Fruit fly (Drosophila melanogaster) whole organism, embryonic: ENCODE measurements around the gene CG18788.

Source experiments
- Atf6 ChIP-seq: fragments of 200-800 bp; sonication (Bioruptor generic); IDR thresholded peaks from 2 replicates; pipeline ENCODE4 v1.3.6; 2022; ENCODE audit warnings: missing biosample characterization, missing genetic modification characterization
- CG10267 ChIP-seq: fragments of 200-800 bp; sonication (Bioruptor generic); optimal IDR thresholded peaks from 2 replicates; lab custom pipeline; 2018; ENCODE audit warnings: missing biosample characterization, mild to moderate bottlenecking, missing genetic modification characterization, moderate library complexity
- CG10979 ChIP-seq: fragments of 200-800 bp; sonication (Bioruptor generic); optimal IDR thresholded peaks from 2 replicates; lab custom pipeline; 2018; ENCODE audit warnings: missing biosample characterization, mild to moderate bottlenecking, missing genetic modification characterization, moderate library complexity
- CG12155 ChIP-seq: fragments of 200-800 bp; sonication (Bioruptor generic); optimal IDR thresholded peaks from 3 replicates; lab custom pipeline; 2016; ENCODE audit warnings: missing biosample characterization, missing genetic modification characterization
- CG12391 ChIP-seq: fragments of 200-800 bp; sonication (Bioruptor generic); optimal IDR thresholded peaks from 3 replicates; lab custom pipeline; 2018; ENCODE audit warnings: missing biosample characterization, mild to moderate bottlenecking, missing genetic modification characterization, moderate library complexity
- CG14860 ChIP-seq: fragments of 200-800 bp; sonication (Bioruptor generic); IDR thresholded peaks from 3 replicates; pipeline ENCODE4 v1.3.6; 2022; ENCODE audit warnings: missing biosample characterization, missing genetic modification characterization; ENCODE audit not compliant: partially characterized antibody
- CG15514 ChIP-seq: fragments of 200-800 bp; sonication (Bioruptor generic); optimal IDR thresholded peaks from 3 replicates; lab custom pipeline; 2017; ENCODE audit warnings: missing biosample characterization, missing genetic modification characterization, mild to moderate bottlenecking, moderate library complexity, missing genetic modification reagents
- CG1602 ChIP-seq: fragments of 200-800 bp; sonication (Bioruptor generic); optimal IDR thresholded peaks from 3 replicates; lab custom pipeline; 2016; ENCODE audit warnings: missing biosample characterization, missing genetic modification characterization
- CG17361 ChIP-seq: fragments of 200-800 bp; sonication (Bioruptor generic); IDR thresholded peaks from 3 replicates; pipeline ENCODE4 v1.3.6; 2022; ENCODE audit warnings: missing biosample characterization, missing genetic modification characterization
- CG17612 ChIP-seq: fragments of 200-800 bp; sonication (Bioruptor generic); IDR thresholded peaks from 2 replicates; pipeline ENCODE4 v1.3.6; 2022; ENCODE audit warnings: missing biosample characterization, missing genetic modification characterization
- CG17829 ChIP-seq: fragments of 200-800 bp; optimal IDR thresholded peaks from 2 replicates; lab custom pipeline; 2019; ENCODE audit warnings: missing biosample characterization, mild to moderate bottlenecking, missing genetic modification characterization, moderate library complexity
- CG18764 ChIP-seq: fragments of 200-800 bp; sonication (Bioruptor generic); optimal IDR thresholded peaks from 3 replicates; lab custom pipeline; 2016; ENCODE audit warnings: missing biosample characterization, missing genetic modification characterization
- CG2875 ChIP-seq: fragments of 200-800 bp; sonication (Bioruptor generic); optimal IDR thresholded peaks from 2 replicates; lab custom pipeline; 2017; ENCODE audit warnings: missing biosample characterization, mild to moderate bottlenecking, missing genetic modification characterization, missing genetic modification reagents
- CG4424 ChIP-seq: fragments of 200-800 bp; sonication (Bioruptor generic); optimal IDR thresholded peaks from 3 replicates; lab custom pipeline; 2016; ENCODE audit warnings: missing biosample characterization, missing genetic modification characterization
- CG4707 ChIP-seq: fragments of 200-800 bp; sonication (Bioruptor generic); optimal IDR thresholded peaks from 2 replicates; lab custom pipeline; 2018; ENCODE audit warnings: missing biosample characterization, mild to moderate bottlenecking, missing genetic modification characterization, moderate library complexity
- CG6791 ChIP-seq: fragments of 200-800 bp; sonication (Bioruptor generic); IDR thresholded peaks from 3 replicates; pipeline ENCODE4 v1.3.6; 2022; ENCODE audit warnings: missing biosample characterization, missing genetic modification characterization; ENCODE audit not compliant: partially characterized antibody
- CG8290 ChIP-seq, 3 experiments: fragments of 200-800 bp; sonication (Bioruptor generic); optimal IDR thresholded peaks; 2 replicates each; lab custom pipeline; 2016 to 2019; ENCODE audit warnings: missing biosample characterization in 3 of 3, missing genetic modification characterization in 3 of 3, mild to moderate bottlenecking in 2 of 3, moderate library complexity in 1 of 3
- CG8388 ChIP-seq: fragments of 200-800 bp; sonication (Bioruptor generic); optimal IDR thresholded peaks from 2 replicates; lab custom pipeline; 2019; ENCODE audit warnings: missing biosample characterization, mild to moderate bottlenecking, missing genetic modification characterization, moderate library complexity
- CG9932 ChIP-seq: fragments of 200-800 bp; sonication (Bioruptor generic); IDR thresholded peaks from 2 replicates; pipeline ENCODE4 v1.3.6; 2022; ENCODE audit warnings: missing biosample characterization, missing genetic modification characterization
- D ChIP-seq, 2 experiments: fragments of 200-800 bp in 1 of 2; fragments of >200 bp in 1 of 2; sonication (Bioruptor generic) in 1 of 2; optimal IDR thresholded peaks; 2 replicates in 1 of 2; 3 replicates in 1 of 2; lab custom pipeline; 2017; ENCODE audit warnings: mild to moderate bottlenecking in 1 of 2, missing biosample characterization in 1 of 2, missing genetic modification characterization in 1 of 2, missing genetic modification reagents in 1 of 2
- Dip2 ChIP-seq: fragments of 200-800 bp; sonication (Bioruptor generic); IDR thresholded peaks from 2 replicates; pipeline ENCODE4 v1.3.6; 2022; ENCODE audit warnings: missing biosample characterization, missing genetic modification characterization
- Dp ChIP-seq: fragments of 200-800 bp; sonication (Bioruptor generic); optimal IDR thresholded peaks from 2 replicates; lab custom pipeline; 2018; ENCODE audit warnings: missing biosample characterization, mild to moderate bottlenecking, missing genetic modification characterization, moderate library complexity
- Dref ChIP-seq: fragments of 200-800 bp; sonication (Bioruptor generic); IDR thresholded peaks from 2 replicates; pipeline ENCODE4 v1.3.6; 2022; ENCODE audit warnings: missing biosample characterization, missing genetic modification characterization
- E2f2 ChIP-seq: fragments of 200-800 bp; sonication (Bioruptor generic); IDR thresholded peaks from 2 replicates; pipeline ENCODE4 v1.3.6; 2022; ENCODE audit warnings: missing biosample characterization, missing genetic modification characterization
- Elba2 ChIP-seq: fragments of 200-800 bp; sonication (Bioruptor generic); optimal IDR thresholded peaks from 3 replicates; lab custom pipeline; 2016; ENCODE audit warnings: missing biosample characterization, missing genetic modification characterization
- Fer1 ChIP-seq: fragments of 200-800 bp; sonication (Bioruptor generic); optimal IDR thresholded peaks from 2 replicates; lab custom pipeline; 2017; ENCODE audit warnings: missing biosample characterization, mild to moderate bottlenecking, missing genetic modification characterization
- Hsf ChIP-seq: fragments of 200-800 bp; sonication (Bioruptor generic); optimal IDR thresholded peaks from 3 replicates; lab custom pipeline; 2016; ENCODE audit warnings: missing biosample characterization, missing genetic modification characterization
- MBD-R2 ChIP-seq: fragments of 200-800 bp; sonication (Bioruptor generic); IDR thresholded peaks from 2 replicates; pipeline ENCODE4 v1.3.6; 2022; ENCODE audit warnings: missing biosample characterization, missing genetic modification characterization
- Myb ChIP-seq: fragments of 200-800 bp; sonication (Bioruptor generic); optimal IDR thresholded peaks from 2 replicates; lab custom pipeline; 2016; ENCODE audit warnings: missing biosample characterization, missing genetic modification characterization
- Oli ChIP-seq: fragments of 200-800 bp; sonication (Bioruptor generic); optimal IDR thresholded peaks from 2 replicates; lab custom pipeline; 2018; ENCODE audit warnings: missing biosample characterization, mild to moderate bottlenecking, missing genetic modification characterization, moderate library complexity
- Rfx ChIP-seq: fragments of 200-800 bp; sonication (Bioruptor generic); IDR thresholded peaks from 2 replicates; pipeline ENCODE4 v1.3.6; 2022; ENCODE audit warnings: missing biosample characterization, missing genetic modification characterization
- Sry-β ChIP-seq: fragments of 200-800 bp; sonication (Bioruptor generic); optimal IDR thresholded peaks from 2 replicates; lab custom pipeline; 2018; ENCODE audit warnings: missing biosample characterization, mild to moderate bottlenecking, missing genetic modification characterization, moderate library complexity
- Trl ChIP-seq, 3 experiments: fragments of >200 bp in 2 of 3; fragments of 200-800 bp in 1 of 3; sonication (Bioruptor generic) in 1 of 3; optimal IDR thresholded peaks; 2 replicates in 1 of 3; 3 replicates in 2 of 3; lab custom pipeline; 2016 to 2017; ENCODE audit warnings: missing biosample characterization in 1 of 3, missing genetic modification characterization in 1 of 3
- Xbp1 ChIP-seq: fragments of 200-800 bp; sonication (Bioruptor generic); optimal IDR thresholded peaks from 3 replicates; lab custom pipeline; 2016; ENCODE audit warnings: missing biosample characterization, mild to moderate bottlenecking, missing genetic modification characterization
- az2 ChIP-seq: fragments of 200-800 bp; sonication (Bioruptor generic); optimal IDR thresholded peaks from 3 replicates; lab custom pipeline; 2016; ENCODE audit warnings: missing biosample characterization, missing genetic modification characterization
- bigmax ChIP-seq: fragments of 200-800 bp; sonication (Bioruptor generic); optimal IDR thresholded peaks from 2 replicates; lab custom pipeline; 2018; ENCODE audit warnings: missing biosample characterization, mild to moderate bottlenecking, missing genetic modification characterization
- crc ChIP-seq: fragments of 200-800 bp; sonication (Bioruptor generic); optimal IDR thresholded peaks from 2 replicates; lab custom pipeline; 2016; ENCODE audit warnings: missing biosample characterization, missing genetic modification characterization
- dpn ChIP-seq, 2 experiments: fragments of 200-800 bp; sonication (Bioruptor generic); optimal IDR thresholded peaks; 3 replicates each; lab custom pipeline; 2016; ENCODE audit warnings: missing biosample characterization in 2 of 2, missing genetic modification characterization in 2 of 2
- gcm ChIP-seq: fragments of 200-800 bp; sonication (Bioruptor generic); optimal IDR thresholded peaks from 2 replicates; lab custom pipeline; 2019; ENCODE audit warnings: missing biosample characterization, mild to moderate bottlenecking, missing genetic modification characterization, moderate library complexity
- grau ChIP-seq: fragments of 200-800 bp; optimal IDR thresholded peaks from 3 replicates; lab custom pipeline; 2019; ENCODE audit warnings: missing biosample characterization, mild to moderate bottlenecking, missing genetic modification characterization, moderate library complexity
- nau ChIP-seq: fragments of 200-800 bp; sonication (Bioruptor generic); optimal IDR thresholded peaks from 3 replicates; lab custom pipeline; 2017; ENCODE audit warnings: missing biosample characterization, mild to moderate bottlenecking, missing genetic modification characterization, missing genetic modification reagents
- oc ChIP-seq: fragments of 200-800 bp; sonication (Bioruptor generic); optimal IDR thresholded peaks from 2 replicates; lab custom pipeline; 2018; ENCODE audit warnings: missing biosample characterization, mild to moderate bottlenecking, missing genetic modification characterization, moderate library complexity
- peb ChIP-seq: fragments of 200-800 bp; sonication (Bioruptor generic); IDR thresholded peaks from 2 replicates; pipeline ENCODE4 v1.3.6; 2022; ENCODE audit warnings: missing biosample characterization, missing genetic modification characterization
- tap ChIP-seq: fragments of 200-800 bp; optimal IDR thresholded peaks from 3 replicates; lab custom pipeline; 2019; ENCODE audit warnings: missing biosample characterization, mild to moderate bottlenecking, missing genetic modification characterization, moderate library complexity
- tll ChIP-seq, 2 experiments: fragments of 200-800 bp in 1 of 2; fragments of >200 bp in 1 of 2; sonication (Bioruptor generic) in 1 of 2; optimal IDR thresholded peaks; 2 replicates each; lab custom pipeline; 2017 to 2019; ENCODE audit warnings: missing biosample characterization in 2 of 2, missing genetic modification characterization in 2 of 2, mild to moderate bottlenecking in 1 of 2, moderate library complexity in 1 of 2
- trem ChIP-seq: fragments of 200-800 bp; optimal IDR thresholded peaks from 3 replicates; lab custom pipeline; 2019; ENCODE audit warnings: missing biosample characterization, mild to moderate bottlenecking, missing genetic modification characterization, moderate library complexity
- unpg ChIP-seq: fragments of 200-800 bp; sonication (Bioruptor generic); optimal IDR thresholded peaks from 3 replicates; lab custom pipeline; 2018; ENCODE audit warnings: missing biosample characterization, mild to moderate bottlenecking, missing genetic modification characterization, moderate library complexity
- vnd ChIP-seq: fragments of 200-800 bp; sonication (Bioruptor generic); IDR thresholded peaks from 3 replicates; pipeline ENCODE4 v1.3.6; 2022; ENCODE audit warnings: missing biosample characterization, missing genetic modification characterization; ENCODE audit not compliant: partially characterized antibody

CG18788 gene

DNA sequence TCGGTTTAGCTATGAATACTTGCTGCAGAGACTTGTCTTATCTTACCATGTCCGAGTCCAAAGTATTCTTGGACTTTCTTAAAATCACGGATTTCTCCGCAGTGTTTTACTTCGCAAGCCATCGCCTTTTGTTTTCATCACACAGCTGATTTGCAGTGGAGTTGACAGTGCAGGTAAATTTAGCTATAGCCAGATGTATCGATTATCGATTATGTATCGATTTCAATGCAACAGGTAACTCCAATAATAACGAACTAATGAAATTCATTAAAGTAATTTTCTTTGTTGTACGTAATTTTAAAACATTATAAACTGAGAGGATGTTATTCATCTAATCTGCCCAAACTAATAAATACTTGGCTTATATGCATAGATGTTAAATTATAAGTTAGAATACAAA lies 29.0 kb downstream of the CG18788 start, which contains the start of gene Rab3-GAP (continued):
- TF ChIP-seq oc (tag; lab: Kevin White, UChicago) (no peak), CG10979 (peak; percentile 23), az2 (peak; percentile 33), CG4707 (GFP tag; lab: Kevin White, UChicago) (no peak), Sry-β (GFP tag; lab: Kevin White, UChicago) (peak; percentile 97), Dref (GFP tag; lab: Robert Waterston, UW) (peak; percentile 84), tap (tag; lab: Kevin White, UChicago) (peak; percentile 4), CG18764 (GFP tag; lab: Kevin White, UChicago) (peak; percentile 8), Rfx (GFP tag; lab: Robert Waterston, UW) (peak; percentile 61), Trl (optimal IDR thresholded peaks at IDR 0.05; lab: Kevin White, UChicago) (no peak), Trl (GFP tag; optimal IDR thresholded peaks at IDR 0.05; lab: Kevin White, UChicago) (no peak), Dp (GFP tag; lab: Kevin White, UChicago) (peak; percentile 10), Hsf (GFP tag; lab: Kevin White, UChicago) (peak; percentile 28), Elba2 (GFP tag; lab: Kevin White, UChicago) (peak; percentile 20), CG6791 (GFP tag; lab: Robert Waterston, UW) (peak; percentile 45; the same call in 1 of the 3 replicates), Xbp1 (peak; percentile 17), CG10267 (tag; lab: Kevin White, UChicago) (peak; percentile 60), crc (GFP tag; lab: Kevin White, UChicago) (no peak), dpn (GFP tag; optimal IDR thresholded peaks at IDR 0.05; lab: Kevin White, UChicago) (peak in 1 of 2 experiments; percentile 53), grau (tag; lab: Kevin White, UChicago) (peak; percentile 98), CG8290 (GFP tag; optimal IDR thresholded peaks at IDR 0.05; lab: Kevin White, UChicago) (peak; percentile 26), CG8290 (tag; optimal IDR thresholded peaks at IDR 0.05; lab: Kevin White, UChicago) (no peak), nau (GFP tag; lab: Kevin White, UChicago) (no peak), peb (GFP tag; lab: Robert Waterston, UW) (no peak), CG1602 (GFP tag; lab: Kevin White, UChicago) (peak; percentile 14), Atf6 (GFP tag; lab: Robert Waterston, UW) (0 out of 2 replicates have a peak, but pooled peaks have one; percentile 15), unpg (GFP tag; lab: Kevin White, UChicago) (peak; percentile 45), E2f2 (peak; percentile 23; the same call in 1 of the 2 replicates), Oli (no peak), D (optimal IDR thresholded peaks at IDR 0.05; lab: Kevin White, UChicago) (no peak), D (GFP tag; optimal IDR thresholded peaks at IDR 0.05; lab: Kevin White, UChicago) (no peak), gcm (peak; percentile 22), trem (tag; lab: Kevin White, UChicago) (peak; percentile 78), CG17361 (GFP tag; lab: Robert Waterston, UW) (peak; percentile 51; the same call in 1 of the 3 replicates), Myb (GFP tag; lab: Kevin White, UChicago) (peak; percentile 9), CG17829 (peak; percentile 70), CG15514 (GFP tag; lab: Kevin White, UChicago) (peak; percentile 60), CG9932 (GFP tag; lab: Robert Waterston, UW) (0 out of 2 replicates have a peak, but pooled peaks have one; percentile 10), vnd (GFP tag; lab: Robert Waterston, UW) (no peak), CG12391 (tag; lab: Kevin White, UChicago) (peak; percentile 53), tll (GFP tag; optimal IDR thresholded peaks at IDR 0.05; lab: Kevin White, UChicago) (no peak), CG14860 (GFP tag; lab: Robert Waterston, UW) (0 out of 3 replicates have a peak, but pooled peaks have one; percentile 34), CG4424 (peak; percentile 46), CG12155 (peak; percentile 22), CG8388 (GFP tag; lab: Kevin White, UChicago) (peak; percentile 15), CG17612 (no peak), Fer1 (GFP tag; lab: Kevin White, UChicago) (peak; percentile 60), CG2875 (GFP tag; lab: Kevin White, UChicago) (no peak), Dip2 (no peak), bigmax (GFP tag; lab: Kevin White, UChicago) (no peak), MBD-R2 (peak; percentile 82)
